Fruit fly (Drosophila melanogaster) whole organism, prepupa: Measurements from ENCODE around the gene smp-30.

Experiments
- CG10669 ChIP-seq: fragments of 200-800 bp; sonication (Bioruptor generic); optimal IDR thresholded peaks from 3 replicates; lab custom pipeline; 2018; ENCODE audit warnings: missing biosample characterization, mild to moderate bottlenecking, missing genetic modification characterization, moderate library complexity
- CG11294 ChIP-seq: fragments of 200-800 bp; sonication (Bioruptor generic); IDR thresholded peaks from 2 replicates; pipeline ENCODE4 v1.3.6; 2022; ENCODE audit warnings: missing biosample characterization, missing genetic modification characterization
- CG11762 ChIP-seq: fragments of 200-800 bp; sonication (Bioruptor generic); optimal IDR thresholded peaks from 3 replicates; lab custom pipeline; 2016; ENCODE audit warnings: missing biosample characterization, missing genetic modification characterization; ENCODE audit not compliant: insufficient read depth
- CG11902 ChIP-seq: fragments of 200-800 bp; sonication (Bioruptor generic); optimal IDR thresholded peaks from 3 replicates; lab custom pipeline; 2016; ENCODE audit warnings: missing biosample characterization, missing genetic modification characterization
- CG15336 ChIP-seq: fragments of 200-800 bp; sonication (Bioruptor generic); IDR thresholded peaks from 2 replicates; pipeline ENCODE4 v1.3.6; 2022; ENCODE audit warnings: missing biosample characterization, missing genetic modification characterization
- CG1621 ChIP-seq: fragments of 200-800 bp; sonication (Bioruptor generic); optimal IDR thresholded peaks from 3 replicates; lab custom pipeline; 2018; ENCODE audit warnings: missing biosample characterization, mild to moderate bottlenecking, missing genetic modification characterization
- CG3032 ChIP-seq: fragments of 200-800 bp; optimal IDR thresholded peaks from 2 replicates; lab custom pipeline; 2019; ENCODE audit warnings: missing biosample characterization, mild to moderate bottlenecking, missing genetic modification characterization, moderate library complexity
- CG32006 ChIP-seq: fragments of 200-800 bp; sonication (Bioruptor generic); optimal IDR thresholded peaks from 3 replicates; lab custom pipeline; 2017; ENCODE audit warnings: missing biosample characterization, mild to moderate bottlenecking, missing genetic modification characterization
- CG34406 ChIP-seq: fragments of 200-800 bp; sonication (Bioruptor generic); optimal IDR thresholded peaks from 3 replicates; lab custom pipeline; 2016; ENCODE audit warnings: missing biosample characterization, missing genetic modification characterization
- CG4318 ChIP-seq: fragments of 200-800 bp; sonication (Bioruptor generic); optimal IDR thresholded peaks from 3 replicates; lab custom pipeline; 2017; ENCODE audit warnings: missing biosample characterization, mild to moderate bottlenecking, missing genetic modification characterization
- CG6276 ChIP-seq: fragments of 200-800 bp; sonication (Bioruptor generic); optimal IDR thresholded peaks from 2 replicates; lab custom pipeline; 2017; ENCODE audit warnings: missing biosample characterization, mild to moderate bottlenecking, missing genetic modification characterization
- CG6808 ChIP-seq: fragments of 200-800 bp; sonication (Bioruptor generic); optimal IDR thresholded peaks from 3 replicates; lab custom pipeline; 2017; ENCODE audit warnings: missing biosample characterization, missing genetic modification characterization, mild to moderate bottlenecking, moderate library complexity, missing genetic modification reagents
- CG6854 ChIP-seq: fragments of 200-800 bp; sonication (Bioruptor generic); optimal IDR thresholded peaks from 2 replicates; lab custom pipeline; 2017; ENCODE audit warnings: missing biosample characterization, mild to moderate bottlenecking, missing genetic modification characterization
- CG7368 ChIP-seq: fragments of 200-800 bp; sonication (Bioruptor generic); optimal IDR thresholded peaks from 3 replicates; lab custom pipeline; 2016; ENCODE audit warnings: missing biosample characterization, missing genetic modification characterization
- CG8119 ChIP-seq: fragments of 200-800 bp; sonication (Bioruptor generic); IDR thresholded peaks from 3 replicates; pipeline ENCODE4 v1.3.6; 2022; ENCODE audit warnings: missing biosample characterization, missing genetic modification characterization
- CG8632 ChIP-seq: fragments of 200-800 bp; sonication (Bioruptor generic); optimal IDR thresholded peaks from 3 replicates; lab custom pipeline; 2016; ENCODE audit warnings: missing biosample characterization, missing genetic modification characterization
- CG9139 ChIP-seq: fragments of 200-800 bp; sonication (Bioruptor generic); optimal IDR thresholded peaks from 3 replicates; lab custom pipeline; 2017; ENCODE audit warnings: missing biosample characterization, mild to moderate bottlenecking, missing genetic modification characterization
- Eip75B ChIP-seq: fragments of 200-800 bp; sonication (Bioruptor generic); optimal IDR thresholded peaks from 3 replicates; lab custom pipeline; 2016; ENCODE audit warnings: missing biosample characterization, missing genetic modification characterization
- Eip78C ChIP-seq: fragments of 200-800 bp; sonication (Bioruptor generic); peaks from one replicate; lab custom pipeline; 2016; ENCODE audit warnings: missing biosample characterization, missing genetic modification characterization
- Ets21C ChIP-seq: fragments of 200-800 bp; sonication (Bioruptor generic); optimal IDR thresholded peaks from 3 replicates; lab custom pipeline; 2016; ENCODE audit warnings: missing biosample characterization, missing genetic modification characterization
- Ets96B ChIP-seq: fragments of 200-800 bp; optimal IDR thresholded peaks from 2 replicates; lab custom pipeline; 2019; ENCODE audit warnings: missing biosample characterization, mild to moderate bottlenecking, missing genetic modification characterization, moderate library complexity
- Gug ChIP-seq: fragments of 200-800 bp; sonication (Bioruptor generic); IDR thresholded peaks from 2 replicates; pipeline ENCODE4 v1.3.6; 2022; ENCODE audit warnings: missing biosample characterization, missing genetic modification characterization
- Hr38 ChIP-seq: sonication (Bioruptor generic); optimal IDR thresholded peaks from 2 replicates; lab custom pipeline; 2016; ENCODE audit warnings: missing biosample characterization, missing genetic modification characterization
- Hr39 ChIP-seq: fragments of 200-800 bp; sonication (Bioruptor generic); optimal IDR thresholded peaks from 2 replicates; lab custom pipeline; 2016; ENCODE audit warnings: missing biosample characterization, missing genetic modification characterization
- Hr4 ChIP-seq: fragments of 200-800 bp; sonication (Bioruptor generic); optimal IDR thresholded peaks from 3 replicates; lab custom pipeline; 2016; ENCODE audit warnings: missing biosample characterization, missing genetic modification characterization
- Lpt ChIP-seq: fragments of 200-800 bp; sonication (Bioruptor generic); optimal IDR thresholded peaks from 3 replicates; lab custom pipeline; 2016; ENCODE audit warnings: missing biosample characterization, missing genetic modification characterization
- Met ChIP-seq: fragments of 200-800 bp; sonication (Bioruptor generic); optimal IDR thresholded peaks from 3 replicates; lab custom pipeline; 2016; ENCODE audit warnings: missing biosample characterization, missing genetic modification characterization
- Smox ChIP-seq: fragments of 200-800 bp; sonication (Bioruptor generic); optimal IDR thresholded peaks from 3 replicates; lab custom pipeline; 2016; ENCODE audit warnings: missing biosample characterization, missing genetic modification characterization
- Sox102F ChIP-seq: fragments of 200-800 bp; sonication (Bioruptor generic); optimal IDR thresholded peaks from 2 replicates; lab custom pipeline; 2016; ENCODE audit warnings: missing biosample characterization, mild to moderate bottlenecking, missing genetic modification characterization
- Sox14 ChIP-seq: fragments of 200-800 bp; sonication (Bioruptor generic); optimal IDR thresholded peaks from 3 replicates; lab custom pipeline; 2016; ENCODE audit warnings: missing biosample characterization, missing genetic modification characterization
- Sox15 ChIP-seq: fragments of 200-800 bp; sonication (Bioruptor generic); optimal IDR thresholded peaks from 3 replicates; lab custom pipeline; 2016; ENCODE audit warnings: missing biosample characterization, missing genetic modification characterization
- achi ChIP-seq: fragments of 200-800 bp; sonication (Bioruptor generic); optimal IDR thresholded peaks from 3 replicates; lab custom pipeline; 2016; ENCODE audit warnings: missing biosample characterization, missing genetic modification characterization
- acj6 ChIP-seq: fragments of 200-800 bp; sonication (Bioruptor generic); optimal IDR thresholded peaks from 3 replicates; lab custom pipeline; 2016; ENCODE audit warnings: missing biosample characterization, missing genetic modification characterization
- cyc ChIP-seq: fragments of 200-800 bp; sonication (Bioruptor generic); optimal IDR thresholded peaks from 3 replicates; lab custom pipeline; 2016; ENCODE audit warnings: missing biosample characterization, missing genetic modification characterization
- dac ChIP-seq: fragments of 200-800 bp; sonication (Bioruptor generic); optimal IDR thresholded peaks from 2 replicates; lab custom pipeline; 2017; ENCODE audit warnings: missing biosample characterization, mild to moderate bottlenecking, missing genetic modification characterization
- eg ChIP-seq: fragments of 200-800 bp; sonication (Bioruptor generic); IDR thresholded peaks from 3 replicates; pipeline ENCODE4 v1.3.6; 2022; ENCODE audit warnings: missing biosample characterization, missing genetic modification characterization
- esn ChIP-seq: fragments of 200-800 bp; sonication (Bioruptor generic); optimal IDR thresholded peaks from 2 replicates; lab custom pipeline; 2016; ENCODE audit warnings: missing biosample characterization, mild to moderate bottlenecking, missing genetic modification characterization, moderate library complexity
- fd85E ChIP-seq: fragments of 200-800 bp; sonication (Bioruptor generic); optimal IDR thresholded peaks from 3 replicates; lab custom pipeline; 2016; ENCODE audit warnings: missing biosample characterization, missing genetic modification characterization
- lz ChIP-seq: fragments of 200-800 bp; sonication (Bioruptor generic); optimal IDR thresholded peaks from 3 replicates; lab custom pipeline; 2016; ENCODE audit warnings: missing biosample characterization, missing genetic modification characterization
- pdm3 ChIP-seq: fragments of 200-800 bp; sonication (Bioruptor generic); optimal IDR thresholded peaks from 3 replicates; lab custom pipeline; 2016; ENCODE audit warnings: missing biosample characterization, missing genetic modification characterization
- salr ChIP-seq, 2 experiments: fragments of 200-800 bp; sonication (Bioruptor generic); optimal IDR thresholded peaks; 3 replicates each; lab custom pipeline; 2016 to 2018; ENCODE audit warnings: missing biosample characterization in 2 of 2, missing genetic modification characterization in 2 of 2, mild to moderate bottlenecking in 1 of 2
- spab ChIP-seq: fragments of 200-800 bp; sonication (Bioruptor generic); optimal IDR thresholded peaks from 2 replicates; lab custom pipeline; 2017; ENCODE audit warnings: missing biosample characterization, mild to moderate bottlenecking, missing genetic modification characterization, missing genetic modification reagents
- ss ChIP-seq, 2 experiments: fragments of 200-800 bp; sonication (Bioruptor generic); optimal IDR thresholded peaks; 2 replicates in 1 of 2; 3 replicates in 1 of 2; lab custom pipeline; 2017 to 2018; ENCODE audit warnings: mild to moderate bottlenecking in 2 of 2, missing biosample characterization in 2 of 2, missing genetic modification characterization in 2 of 2, moderate library complexity in 1 of 2
- svp ChIP-seq: fragments of 200-800 bp; sonication (Bioruptor generic); peaks from one replicate; lab custom pipeline; 2016; ENCODE audit warnings: missing biosample characterization, missing genetic modification characterization

smp-30 gene

DNA sequence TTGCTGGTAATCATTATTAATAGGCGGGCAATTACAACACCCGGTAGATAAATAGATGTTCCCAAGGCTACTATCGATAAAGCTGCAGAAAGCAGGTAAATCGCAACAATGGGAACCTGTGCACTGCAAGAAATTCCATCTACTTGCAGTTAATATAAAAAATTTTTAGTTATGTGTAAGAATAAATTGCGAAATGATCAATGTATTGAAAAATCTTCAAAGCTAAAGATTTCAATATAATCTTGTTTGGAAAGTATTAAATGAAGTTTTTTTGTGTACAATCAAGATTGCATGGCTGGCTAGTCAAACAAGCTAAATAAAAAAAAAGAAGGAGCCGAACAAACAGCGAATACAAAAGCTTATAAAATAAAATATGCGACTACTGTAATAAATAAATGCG, 24.3 kb upstream of the smp-30 start (continued):
- TF ChIP-seq CG10669 (GFP tag; lab: Kevin White, UChicago), result peak; percentile 30
- peak; percentile 42; the same call in 1 of the 2 replicates for TF ChIP-seq Gug (GFP tag; lab: Robert Waterston, UW)
- 0 out of 2 replicates have a peak, but pooled peaks have one; percentile 28 for TF ChIP-seq CG11294 (GFP tag; lab: Robert Waterston, UW)
- peak; percentile 54 for TF ChIP-seq esn (GFP tag; lab: Kevin White, UChicago)
- peak; percentile 35 for TF ChIP-seq dac (GFP tag; lab: Kevin White, UChicago)
- TF ChIP-seq Smox (GFP tag; lab: Kevin White, UChicago), result peak; percentile 8
- TF ChIP-seq Lpt (GFP tag; lab: Kevin White, UChicago), result peak; percentile 21
- peak; percentile 43 for TF ChIP-seq CG3032 (tag; lab: Kevin White, UChicago)
- TF ChIP-seq CG11762, result no peak
- peak; percentile 74 for TF ChIP-seq Hr4 (GFP tag; lab: Kevin White, UChicago)
- no peak for TF ChIP-seq CG6854 (GFP tag; lab: Kevin White, UChicago)
- peak; percentile 48 for TF ChIP-seq Sox14
- TF ChIP-seq Hr39 (GFP tag; lab: Kevin White, UChicago), result peak; percentile 15
- peak; percentile 81 for TF ChIP-seq CG8119 (GFP tag; lab: Robert Waterston, UW)
- no peak for TF ChIP-seq fd85E (GFP tag; lab: Kevin White, UChicago)
- peak; percentile 16 for TF ChIP-seq Sox102F
- TF ChIP-seq Sox15 (GFP tag; lab: Kevin White, UChicago), result peak; percentile 16
- TF ChIP-seq CG34406 (GFP tag; lab: Kevin White, UChicago), result peak; percentile 55
- no peak for TF ChIP-seq CG9139 (GFP tag; lab: Kevin White, UChicago)
- peak; percentile 17 for TF ChIP-seq cyc (GFP tag; lab: Kevin White, UChicago)
- peak in 1 of 2 experiments; percentile 68 for TF ChIP-seq salr (GFP tag; optimal IDR thresholded peaks at IDR 0.05; lab: Kevin White, UChicago)
- peak; percentile 45 for TF ChIP-seq Met (GFP tag; lab: Kevin White, UChicago)
- peak; percentile 52 for TF ChIP-seq achi
- TF ChIP-seq Eip78C (GFP tag; lab: Kevin White, UChicago), result peak; percentile 91
- TF ChIP-seq Hr38 (GFP tag; lab: Kevin White, UChicago), result no peak
- peak; percentile 83 for TF ChIP-seq eg (GFP tag; lab: Robert Waterston, UW)
- TF ChIP-seq CG11902 (GFP tag; lab: Kevin White, UChicago), result no peak

dm6 chr3R:14766439-14767025, 15.5 kb upstream of the smp-30 start:
- peak; percentile 52; the same call in 1 of the 3 replicates for TF ChIP-seq eg (GFP tag; lab: Robert Waterston, UW)
- TF ChIP-seq CG8119 (GFP tag; lab: Robert Waterston, UW), result peak; percentile 53; the same call in 1 of the 3 replicates
- no peak for TF ChIP-seq CG32006 (GFP tag; lab: Kevin White, UChicago)
- TF ChIP-seq CG6276, result peak; percentile 48
- peak; percentile 54; the same call in 1 of the 2 replicates for TF ChIP-seq CG15336

DNA sequence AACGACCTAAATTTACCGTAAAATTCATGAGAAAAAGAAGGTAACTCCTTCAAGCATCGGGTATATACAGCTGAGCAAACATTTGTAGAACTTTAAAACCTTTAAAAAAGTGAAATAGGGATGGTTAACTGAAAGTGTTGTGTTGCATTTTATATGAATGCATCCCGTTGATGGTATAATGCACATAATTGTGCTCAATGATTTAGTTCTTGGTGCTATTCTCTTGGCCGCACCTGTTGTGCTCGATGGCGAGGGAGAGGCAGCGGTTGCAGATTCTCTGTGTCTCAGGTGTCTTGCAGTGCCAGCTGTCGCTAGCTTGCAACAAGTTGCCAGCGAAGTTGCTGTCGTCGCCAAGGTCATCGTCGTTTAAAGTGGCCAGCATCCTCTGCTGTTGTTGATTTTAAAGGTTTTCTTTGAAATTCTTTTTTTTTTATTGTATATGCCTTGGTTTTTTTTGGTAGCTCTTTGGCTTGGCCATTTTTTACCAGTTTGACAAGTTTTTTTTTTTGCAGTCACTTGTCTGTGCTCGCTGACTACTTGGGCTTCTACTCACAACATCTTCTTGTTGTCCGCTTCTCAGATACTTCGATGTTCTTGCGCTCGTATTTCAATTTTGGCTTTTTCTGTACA, 14.4 kb upstream of the smp-30 start:
- TF ChIP-seq pdm3 (peak; percentile 55), eg (GFP tag; lab: Robert Waterston, UW) (peak; percentile 82), CG8632 (peak; percentile 63), lz (GFP tag; lab: Kevin White, UChicago) (peak; percentile 51), CG7368 (GFP tag; lab: Kevin White, UChicago) (peak; percentile 60), Ets96B (tag; lab: Kevin White, UChicago) (peak; percentile 33), Eip78C (GFP tag; lab: Kevin White, UChicago) (peak; percentile 92), spab (GFP tag; lab: Kevin White, UChicago) (peak; percentile 47), Smox (GFP tag; lab: Kevin White, UChicago) (peak; percentile 56), Met (GFP tag; lab: Kevin White, UChicago) (peak; percentile 72), ss (GFP tag; optimal IDR thresholded peaks at IDR 0.05; lab: Kevin White, UChicago) (peak; percentile 82 to 84), CG1621 (tag; lab: Kevin White, UChicago) (peak; percentile 42), cyc (GFP tag; lab: Kevin White, UChicago) (peak; percentile 31), CG3032 (tag; lab: Kevin White, UChicago) (peak; percentile 51), CG6808 (peak; percentile 74), Sox14 (peak; percentile 59), Ets21C (GFP tag; lab: Kevin White, UChicago) (peak; percentile 38), svp (no peak), CG34406 (GFP tag; lab: Kevin White, UChicago) (peak; percentile 56), Hr4 (GFP tag; lab: Kevin White, UChicago) (peak; percentile 44), CG4318 (GFP tag; lab: Kevin White, UChicago) (no peak), fd85E (GFP tag; lab: Kevin White, UChicago) (no peak), acj6 (GFP tag; lab: Kevin White, UChicago) (peak; percentile 59), Hr39 (GFP tag; lab: Kevin White, UChicago) (peak; percentile 71), CG32006 (GFP tag; lab: Kevin White, UChicago) (peak; percentile 71), Eip75B (GFP tag; lab: Kevin White, UChicago) (peak; percentile 84), CG8119 (GFP tag; lab: Robert Waterston, UW) (peak; percentile 71; the same call in 2 of the 3 replicates)
